Worm (Caenorhabditis elegans) whole organism, midembryonic: ENCODE data around the gene ugt-37.

Experiments used
- T22C8.4 ChIP-seq: fragments of 200-800 bp; sonication (Bioruptor generic); IDR thresholded peaks from 2 replicates; pipeline ENCODE4 v1.3.6; 2022; ENCODE audit warnings: missing genetic modification characterization, missing compliant biosample characterization
- cog-1 ChIP-seq: sonication (generic microtip); optimal IDR thresholded peaks from 2 replicates; lab custom pipeline; 2016; ENCODE audit warnings: missing genetic modification characterization, missing compliant biosample characterization
- flt-1 ChIP-seq: fragments of 200-800 bp; sonication (Bioruptor generic); IDR thresholded peaks from 2 replicates; pipeline ENCODE4 v1.3.6; 2022; ENCODE audit warnings: missing genetic modification characterization, missing compliant biosample characterization
- klf-2 ChIP-seq: fragments of 200-800 bp; sonication (Bioruptor generic); conservative IDR thresholded peaks from 2 replicates; pipeline ENCODE4 v1.3.6; 2022; ENCODE audit warnings: missing genetic modification reagents, missing genetic modification characterization, missing compliant biosample characterization
- med-1 ChIP-seq: sonication (generic microtip); optimal IDR thresholded peaks from 2 replicates; lab custom pipeline; 2017; ENCODE audit warnings: missing genetic modification characterization, mild to moderate bottlenecking, missing compliant biosample characterization, antibody characterized with exemption, missing genetic modification reagents; ENCODE audit not compliant: insufficient read depth
- ref-1 ChIP-seq: fragments of 200-800 bp; sonication (Bioruptor generic); conservative IDR thresholded peaks from 2 replicates; pipeline ENCODE4 v1.3.6; 2022; ENCODE audit warnings: missing genetic modification reagents, missing genetic modification characterization, missing compliant biosample characterization
- tab-1 ChIP-seq: fragments of 200-800 bp; sonication (Bioruptor generic); IDR thresholded peaks from 2 replicates; pipeline ENCODE4 v1.3.6; 2022; ENCODE audit warnings: missing genetic modification characterization, missing compliant biosample characterization
- ztf-23 ChIP-seq: fragments of 200-800 bp; sonication (Bioruptor generic); IDR thresholded peaks from 2 replicates; pipeline ENCODE4 v1.3.6; 2022; ENCODE audit warnings: missing genetic modification reagents, missing genetic modification characterization, missing compliant biosample characterization
- ztf-29 ChIP-seq: fragments of 200-800 bp; sonication (Bioruptor generic); IDR thresholded peaks from 2 replicates; pipeline ENCODE4 v1.3.6; 2022; ENCODE audit warnings: missing genetic modification reagents, missing genetic modification characterization, missing compliant biosample characterization

ce11 chrV:7156079-7156478 lies 11.0 kb upstream of the ugt-37 start, which contains the start of gene F10D2.10:
- TF ChIP-seq flt-1 (GFP tag; lab: Robert Waterston, UW), result no peak
- no peak for TF ChIP-seq klf-2 (GFP tag; lab: Robert Waterston, UW)
- no peak for TF ChIP-seq med-1 (GFP tag; lab: Kevin White, UChicago)
- no peak for TF ChIP-seq cog-1 (tag; lab: Kevin White, UChicago)
- no peak for TF ChIP-seq ref-1 (GFP tag; lab: Robert Waterston, UW)
- no peak for TF ChIP-seq tab-1 (GFP tag; lab: Robert Waterston, UW)
- TF ChIP-seq ztf-29 (GFP tag; lab: Robert Waterston, UW), result no peak
- no peak for TF ChIP-seq ztf-23 (GFP tag; lab: Robert Waterston, UW)
- TF ChIP-seq T22C8.4 (GFP tag; lab: Robert Waterston, UW), result no peak
